Worm (Caenorhabditis elegans) whole organism, young adult: ENCODE measurements around the gene srh-276.

Experiments
- B0019.2 ChIP-seq: fragments of 200-800 bp; sonication (Bioruptor generic); conservative IDR thresholded peaks from 2 replicates; pipeline ENCODE4 v1.3.6; 2022; ENCODE audit warnings: missing genetic modification reagents, missing genetic modification characterization, missing compliant biosample characterization
- B0035.1 ChIP-seq: sonication (generic microtip); optimal IDR thresholded peaks from 2 replicates; lab custom pipeline; 2016; ENCODE audit warnings: missing genetic modification characterization, mild to moderate bottlenecking, missing compliant biosample characterization, missing genotype, missing genetic modification reagents
- C06A6.2 ChIP-seq: fragments of 200-800 bp; sonication (Bioruptor generic); conservative IDR thresholded peaks from 2 replicates; pipeline ENCODE4 v1.3.6; 2022; ENCODE audit warnings: missing genetic modification characterization, missing compliant biosample characterization
- D2030.7 ChIP-seq: fragments of 200-800 bp; sonication (Bioruptor generic); IDR thresholded peaks from 2 replicates; pipeline ENCODE4 v1.3.6; 2022; ENCODE audit warnings: missing genetic modification reagents, missing genetic modification characterization, missing compliant biosample characterization
- F22D6.2 ChIP-seq: sonication (generic microtip); optimal IDR thresholded peaks from 2 replicates; lab custom pipeline; 2016; ENCODE audit warnings: mild to moderate bottlenecking, missing genetic modification characterization, missing compliant biosample characterization
- F33H1.4 ChIP-seq: fragments of 200-800 bp; sonication (Bioruptor generic); IDR thresholded peaks from 2 replicates; pipeline ENCODE4 v1.3.6; 2022; ENCODE audit warnings: missing genetic modification reagents, missing genetic modification characterization, missing compliant biosample characterization
- F39B2.1 ChIP-seq: fragments of 200-800 bp; sonication (Bioruptor generic); IDR thresholded peaks from 2 replicates; pipeline ENCODE4 v1.3.6; 2022; ENCODE audit warnings: missing genetic modification reagents, missing genetic modification characterization, missing compliant biosample characterization
- F52B5.7 ChIP-seq: sonication (generic microtip); optimal IDR thresholded peaks from 2 replicates; lab custom pipeline; 2016; ENCODE audit warnings: mild to moderate bottlenecking, missing genetic modification characterization, missing compliant biosample characterization
- ama-1 ChIP-seq, 3 experiments: fragments of 150-350 bp in 1 of 3; sonication (generic microtip) in 2 of 3; optimal IDR thresholded peaks; 2 replicates each; lab custom pipeline; 2014 to 2018; ENCODE audit warnings: missing biosample characterization in 2 of 3, missing genetic modification characterization in 2 of 3, missing genetic modification reagents in 2 of 3
- aptf-3 ChIP-seq: fragments of 200-800 bp; sonication (Bioruptor generic); IDR thresholded peaks from 2 replicates; pipeline ENCODE4 v1.3.6; 2022; ENCODE audit warnings: missing genetic modification characterization, missing compliant biosample characterization
- atf-7 ChIP-seq: sonication (generic microtip); optimal IDR thresholded peaks from 2 replicates; lab custom pipeline; 2017; ENCODE audit warnings: mild to moderate bottlenecking, missing genetic modification characterization, missing compliant biosample characterization
- attf-3 ChIP-seq: fragments of 200-800 bp; sonication (Bioruptor generic); conservative IDR thresholded peaks from 2 replicates; pipeline ENCODE4 v1.3.6; 2022; ENCODE audit warnings: missing genetic modification reagents, missing genetic modification characterization, missing compliant biosample characterization
- bed-2 ChIP-seq: fragments of 200-800 bp; sonication (Bioruptor generic); IDR thresholded peaks from 2 replicates; pipeline ENCODE4 v1.3.6; 2022; ENCODE audit warnings: missing genetic modification reagents, missing genetic modification characterization, missing compliant biosample characterization
- cebp-2 ChIP-seq: fragments of 200-800 bp; sonication (Bioruptor generic); IDR thresholded peaks from 2 replicates; pipeline ENCODE4 v1.3.6; 2022; ENCODE audit warnings: missing genetic modification characterization, missing compliant biosample characterization
- ceh-40 ChIP-seq: fragments of 200-800 bp; sonication (Bioruptor generic); IDR thresholded peaks from 2 replicates; pipeline ENCODE4 v1.3.6; 2022; ENCODE audit warnings: missing genetic modification characterization, missing compliant biosample characterization
- ceh-79 ChIP-seq: sonication (generic microtip); optimal IDR thresholded peaks from 2 replicates; lab custom pipeline; 2017; ENCODE audit warnings: mild to moderate bottlenecking, missing genetic modification characterization, missing compliant biosample characterization
- ceh-91 ChIP-seq: fragments of 200-800 bp; sonication (Bioruptor generic); IDR thresholded peaks from 2 replicates; pipeline ENCODE4 v1.3.6; 2022; ENCODE audit warnings: missing genetic modification reagents, missing genetic modification characterization, missing compliant biosample characterization
- die-1 ChIP-seq: sonication (generic microtip); optimal IDR thresholded peaks from 2 replicates; lab custom pipeline; 2016; ENCODE audit warnings: missing genotype, mild to moderate bottlenecking, missing genetic modification characterization, missing compliant biosample characterization
- dox-1 ChIP-seq: fragments of 200-800 bp; sonication (Bioruptor generic); IDR thresholded peaks from 2 replicates; pipeline ENCODE4 v1.3.6; 2022; ENCODE audit warnings: missing genetic modification reagents, missing genetic modification characterization, missing compliant biosample characterization
- efl-1 ChIP-seq: fragments of 150-350 bp; optimal IDR thresholded peaks from 2 replicates; lab custom pipeline; 2014; ENCODE audit warnings: missing biosample characterization, missing genetic modification reagents, missing genetic modification characterization
- egl-44 ChIP-seq: fragments of 200-800 bp; sonication (Bioruptor generic); IDR thresholded peaks from 2 replicates; pipeline ENCODE4 v1.3.6; 2022; ENCODE audit warnings: missing genetic modification reagents, missing genetic modification characterization, missing compliant biosample characterization
- hmg-1.2 ChIP-seq: fragments of 200-800 bp; sonication (Bioruptor generic); IDR thresholded peaks from 2 replicates; pipeline ENCODE4 v1.3.6; 2022; ENCODE audit warnings: missing genetic modification reagents, missing genetic modification characterization, missing compliant biosample characterization
- hmg-20 ChIP-seq: fragments of 200-800 bp; sonication (Bioruptor generic); IDR thresholded peaks from 2 replicates; pipeline ENCODE4 v1.3.6; 2022; ENCODE audit warnings: missing genetic modification reagents, missing genetic modification characterization, missing compliant biosample characterization
- hsf-1 ChIP-seq: fragments of 200-800 bp; sonication (Bioruptor generic); IDR thresholded peaks from 2 replicates; pipeline ENCODE4 v1.3.6; 2022; ENCODE audit warnings: missing genetic modification reagents, missing genetic modification characterization, missing compliant biosample characterization
- let-607 ChIP-seq, 2 experiments: fragments of 200-800 bp in 1 of 2; sonication (Bioruptor generic) in 1 of 2; sonication (generic microtip) in 1 of 2; optimal IDR thresholded peaks; 2 replicates each; lab custom pipeline; 2016 to 2018; ENCODE audit warnings: mild to moderate bottlenecking in 2 of 2, missing compliant biosample characterization in 2 of 2, missing genetic modification characterization in 2 of 2, moderate library complexity in 2 of 2, missing genotype in 1 of 2
- lin-54 ChIP-seq: fragments of 200-800 bp; sonication (Bioruptor generic); optimal IDR thresholded peaks from 2 replicates; lab custom pipeline; 2018; ENCODE audit warnings: mild to moderate bottlenecking, missing genetic modification characterization, missing compliant biosample characterization
- lir-1 ChIP-seq: fragments of 200-800 bp; sonication (Bioruptor generic); conservative IDR thresholded peaks from 2 replicates; pipeline ENCODE4 v1.3.6; 2022; ENCODE audit warnings: missing genetic modification reagents, missing genetic modification characterization, missing compliant biosample characterization
- lsl-1 ChIP-seq: fragments of 200-800 bp; sonication (Bioruptor generic); optimal IDR thresholded peaks from 2 replicates; lab custom pipeline; 2018; ENCODE audit warnings: mild to moderate bottlenecking, missing genetic modification characterization, moderate library complexity, missing compliant biosample characterization
- madf-6 ChIP-seq: fragments of 200-800 bp; sonication (Bioruptor generic); IDR thresholded peaks from 2 replicates; pipeline ENCODE4 v1.3.6; 2022; ENCODE audit warnings: missing genetic modification reagents, missing genetic modification characterization, missing compliant biosample characterization
- nhr-120 ChIP-seq: fragments of 200-800 bp; sonication (Bioruptor generic); IDR thresholded peaks from 2 replicates; pipeline ENCODE4 v1.3.6; 2022; ENCODE audit warnings: missing genetic modification characterization, missing compliant biosample characterization
- nhr-179 ChIP-seq: sonication (generic microtip); optimal IDR thresholded peaks from 2 replicates; lab custom pipeline; 2016; ENCODE audit warnings: mild to moderate bottlenecking, missing genetic modification characterization, missing compliant biosample characterization
- pbrm-1 ChIP-seq: fragments of 200-800 bp; sonication (Bioruptor generic); IDR thresholded peaks from 2 replicates; pipeline ENCODE4 v1.3.6; 2022; ENCODE audit warnings: missing genetic modification reagents, missing genetic modification characterization, missing compliant biosample characterization
- rcor-1 ChIP-seq: fragments of 200-800 bp; sonication (Bioruptor generic); IDR thresholded peaks from 2 replicates; pipeline ENCODE4 v1.3.6; 2022; ENCODE audit warnings: missing genetic modification reagents, missing genetic modification characterization, missing compliant biosample characterization
- rec-8 ChIP-seq, 2 experiments: sonication (generic microtip); optimal IDR thresholded peaks; 2 replicates each; lab custom pipeline; 2016; ENCODE audit warnings: mild to moderate bottlenecking in 2 of 2, missing genetic modification characterization in 2 of 2, missing genetic modification reagents in 2 of 2, missing genotype in 2 of 2, missing biosample characterization in 1 of 2, missing compliant biosample characterization in 1 of 2, moderate library complexity in 1 of 2
- snpc-3.4 ChIP-seq: sonication (generic microtip); optimal IDR thresholded peaks from 2 replicates; lab custom pipeline; 2017; ENCODE audit warnings: missing genetic modification characterization, mild to moderate bottlenecking, missing compliant biosample characterization, antibody characterized with exemption, moderate library complexity, missing genotype, missing genetic modification reagents
- tbp1 ChIP-seq: fragments of 200-800 bp; sonication (Bioruptor generic); optimal IDR thresholded peaks from 2 replicates; lab custom pipeline; 2018; ENCODE audit warnings: mild to moderate bottlenecking, missing genetic modification characterization, missing compliant biosample characterization
- xnd-1 ChIP-seq: sonication (generic microtip); optimal IDR thresholded peaks from 2 replicates; lab custom pipeline; 2016; ENCODE audit warnings: missing genotype, missing genetic modification reagents, missing genetic modification characterization, missing compliant biosample characterization
- zfh-2 ChIP-seq: fragments of 200-800 bp; sonication (Bioruptor generic); conservative IDR thresholded peaks from 2 replicates; pipeline ENCODE4 v1.3.6; 2022; ENCODE audit warnings: missing genetic modification reagents, missing genetic modification characterization, missing compliant biosample characterization
- zim-3 ChIP-seq: sonication (generic microtip); optimal IDR thresholded peaks from 2 replicates; lab custom pipeline; 2017; ENCODE audit warnings: mild to moderate bottlenecking, missing genetic modification characterization, moderate library complexity, missing compliant biosample characterization
- ztf-18 ChIP-seq: sonication (generic microtip); optimal IDR thresholded peaks from 2 replicates; lab custom pipeline; 2016; ENCODE audit warnings: missing genotype, mild to moderate bottlenecking, missing genetic modification characterization, missing compliant biosample characterization
- ztf-22 ChIP-seq: fragments of 200-800 bp; sonication (Bioruptor generic); optimal IDR thresholded peaks from 2 replicates; lab custom pipeline; 2018; ENCODE audit warnings: mild to moderate bottlenecking, missing genetic modification characterization, moderate library complexity, missing compliant biosample characterization
- ztf-25 ChIP-seq: fragments of 200-800 bp; sonication (Bioruptor generic); IDR thresholded peaks from 2 replicates; pipeline ENCODE4 v1.3.6; 2022; ENCODE audit warnings: missing genetic modification reagents, missing genetic modification characterization, missing compliant biosample characterization

Gene srh-276

ce11 chrV:15536320-15536719 lies 7.2 kb downstream of the srh-276 start, which contains the start of gene F21A3.4 (continued):
- TF ChIP-seq ceh-79 (no peak), cebp-2 (GFP tag; lab: Robert Waterston, UW) (no peak), hmg-1.2 (GFP tag; lab: Robert Waterston, UW) (no peak), B0035.1 (tag; lab: Kevin White, UChicago) (no peak)

ce11 chrV:15537923-15538322 lies 8.8 kb downstream of the srh-276 start, which contains the start of gene prde-1:
Gene prde-1 (plus strand): TSS chrV:15538244.
- TF ChIP-seq hsf-1 (peak; percentile 41; the same call in 1 of the 2 replicates), ceh-40 (no peak), nhr-120 (no peak), lsl-1 (peak; percentile 61), rcor-1 (GFP tag; lab: Robert Waterston, UW) (0 out of 2 replicates have a peak, but pooled peaks have one; percentile 36), ztf-18 (peak; percentile 93), rec-8 (tag; optimal IDR thresholded peaks at IDR 0.05; lab: Kevin White, UChicago) (no peak), F33H1.4 (peak; percentile 48), madf-6 (GFP tag; lab: Robert Waterston, UW) (peak; percentile 66), pbrm-1 (GFP tag; lab: Robert Waterston, UW) (0 out of 2 replicates have a peak, but pooled peaks have one; percentile 13), xnd-1 (tag; lab: Kevin White, UChicago) (peak; percentile 43), attf-3 (GFP tag; lab: Robert Waterston, UW) (no peak), tbp1 (GFP tag; lab: Kevin White, UChicago) (peak; percentile 28), lin-54 (GFP tag; lab: Kevin White, UChicago) (peak; percentile 49), D2030.7 (GFP tag; lab: Robert Waterston, UW) (peak; percentile 50), lir-1 (GFP tag; lab: Robert Waterston, UW) (no peak), hmg-20 (GFP tag; lab: Robert Waterston, UW) (no peak), ama-1 (optimal IDR thresholded peaks at IDR 0.05; lab: Kevin White, UChicago) (no peak), ama-1 (GFP tag; optimal IDR thresholded peaks at IDR 0.05; lab: Kevin White, UChicago) (no peak)

ce11 chrV:15543252-15543651 lies 14.1 kb downstream of the srh-276 start:
- TF ChIP-seq zfh-2 (GFP tag; lab: Robert Waterston, UW) (peak; percentile 77), C06A6.2 (GFP tag; lab: Robert Waterston, UW) (no peak)

- TF ChIP-seq die-1 (no peak), let-607 (tag; optimal IDR thresholded peaks at IDR 0.05; lab: Kevin White, UChicago) (no peak), atf-7 (no peak), bed-2 (GFP tag; lab: Robert Waterston, UW) (no peak), egl-44 (no peak), dox-1 (GFP tag; lab: Robert Waterston, UW) (no peak), snpc-3.4 (no peak), ztf-25 (GFP tag; lab: Robert Waterston, UW) (no peak), ceh-40 (no peak), B0019.2 (no peak), ztf-22 (GFP tag; lab: Kevin White, UChicago) (no peak), F33H1.4 (no peak), aptf-3 (GFP tag; lab: Robert Waterston, UW) (no peak), efl-1 (GFP tag; lab: Kevin White, UChicago) (no peak), zim-3 (no peak), F22D6.2 (tag; lab: Kevin White, UChicago) (no peak), F52B5.7 (tag; lab: Kevin White, UChicago) (no peak), nhr-179 (tag; lab: Kevin White, UChicago) (no peak), F39B2.1 (no peak), ceh-91 (GFP tag; lab: Robert Waterston, UW) (no peak)
These were observed 15.7 kb downstream of the srh-276 start, which contains the start of gene glb-14 for ce11 chrV:15544898-15545297. Gene glb-14 (minus strand): TSS chrV:15544994.
